Worm (Caenorhabditis elegans): Measurements from ENCODE around the gene gldi-3.

The gldi-3 gene

DNA sequence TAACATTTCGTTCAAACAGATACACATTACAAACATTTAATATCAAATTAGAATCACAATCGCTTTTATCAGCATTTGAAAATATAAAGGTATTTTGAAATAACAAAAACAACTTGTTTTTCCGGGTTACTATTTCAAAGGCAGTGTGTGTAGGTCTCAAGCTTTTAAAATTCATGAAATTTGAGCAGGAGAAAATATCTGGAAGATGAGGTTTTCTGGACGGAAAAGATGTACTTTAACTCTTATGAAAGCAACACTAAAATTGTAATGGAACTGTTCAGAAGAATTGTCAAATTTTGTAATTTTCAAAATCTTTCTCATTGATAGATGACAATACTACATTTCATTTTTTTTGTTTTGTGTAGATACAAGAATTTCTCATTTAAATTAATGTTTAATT lies 21.3 kb downstream of the gldi-3 start:
- peak; percentile 52 for TF ChIP-seq ceh-83 (GFP tag; optimal IDR thresholded peaks at IDR 0.05)
- TF ChIP-seq hlh-1 (tag; optimal IDR thresholded peaks at IDR 0.05), result no peak

DNA sequence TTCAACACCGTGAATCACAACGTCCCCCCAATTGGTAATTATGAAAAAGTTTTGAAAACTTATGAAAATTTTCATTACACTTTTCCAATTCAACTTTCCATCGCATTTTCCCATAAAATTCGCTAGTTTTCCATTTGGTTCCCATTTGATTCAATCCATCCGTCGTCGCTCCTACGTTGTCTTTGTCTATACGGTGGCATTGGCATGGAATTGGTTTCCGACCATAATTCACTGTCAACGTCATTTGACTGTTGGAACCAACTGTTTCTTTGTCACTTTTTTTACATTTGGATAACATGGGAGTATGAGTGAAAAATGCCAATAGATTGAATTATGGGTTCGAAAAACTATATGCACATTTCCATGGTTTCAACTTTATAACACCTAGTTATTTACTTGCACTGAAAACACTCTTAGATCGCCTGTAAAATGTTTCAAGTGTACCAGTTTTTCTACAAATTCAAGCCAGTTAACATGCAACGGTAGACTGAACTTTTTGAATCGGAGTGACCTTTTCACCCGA lies 21.8 kb downstream of the gldi-3 start:
- TF ChIP-seq mls-2 (tag; optimal IDR thresholded peaks at IDR 0.05) (peak; percentile 24), nhr-2 (tag; optimal IDR thresholded peaks at IDR 0.05) (no peak), cnd-1 (tag; optimal IDR thresholded peaks at IDR 0.05) (peak; percentile 22), elt-1 (tag; optimal IDR thresholded peaks at IDR 0.05; ENCODE audit: borderline replicate concordance, insufficient read depth) (no peak), pha-4 (tag; optimal IDR thresholded peaks at IDR 0.05) (no peak), mab-5 (tag; optimal IDR thresholded peaks at IDR 0.05) (no peak), M03D4.4 (tag; optimal IDR thresholded peaks at IDR 0.05) (peak; percentile 23), ces-1 (GFP tag; optimal IDR thresholded peaks at IDR 0.05) (peak; percentile 9), lsy-2 (tag; optimal IDR thresholded peaks at IDR 0.05) (no peak), sptf-1 (tag; optimal IDR thresholded peaks at IDR 0.05) (peak; percentile 35), tbx-8 (GFP tag; optimal IDR thresholded peaks at IDR 0.05) (no peak), ceh-83 (GFP tag; optimal IDR thresholded peaks at IDR 0.05) (peak; percentile 70), blmp-1 (tag; optimal IDR thresholded peaks at IDR 0.05) (no peak), nhr-76 (tag; optimal IDR thresholded peaks at IDR 0.05) (no peak)

DNA sequence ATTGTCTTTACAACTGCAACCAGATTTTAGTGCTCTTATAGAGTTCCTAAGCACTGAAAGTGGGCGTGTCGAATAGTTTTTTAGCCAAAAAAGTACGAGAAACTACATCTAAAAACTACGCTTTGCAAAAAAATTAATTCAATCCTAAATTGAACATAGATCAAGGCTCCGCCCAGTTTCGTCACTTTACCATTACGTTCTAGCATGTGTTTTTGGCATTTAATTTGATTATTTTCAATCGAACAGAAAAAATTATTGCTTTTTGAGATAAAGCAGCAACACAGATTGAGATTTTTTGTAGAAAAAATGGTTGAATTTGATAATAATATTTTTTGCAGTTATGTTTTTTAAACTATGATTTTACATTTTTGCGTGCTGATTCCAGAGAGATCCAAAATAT lies 25.7 kb downstream of the gldi-3 start, which contains the start of gene nlp-82:
TSS of gene nlp-82 (minus strand) at position 101 of the 400 bp plus-strand sequence.
- TF ChIP-seq cnd-1 (tag; optimal IDR thresholded peaks at IDR 0.05) (no peak), ceh-39 (tag; optimal IDR thresholded peaks at IDR 0.05) (no peak), M03D4.4 (tag; optimal IDR thresholded peaks at IDR 0.05) (no peak), pha-4 (tag; optimal IDR thresholded peaks at IDR 0.05) (no peak), lin-32 (GFP tag; optimal IDR thresholded peaks at IDR 0.05) (no peak), tbx-8 (GFP tag; optimal IDR thresholded peaks at IDR 0.05) (no peak), unc-62 (GFP tag; optimal IDR thresholded peaks at IDR 0.05) (no peak), mls-2 (tag; optimal IDR thresholded peaks at IDR 0.05) (no peak), blmp-1 (tag; optimal IDR thresholded peaks at IDR 0.05) (no peak), mab-5 (tag; optimal IDR thresholded peaks at IDR 0.05) (no peak), elt-1 (tag; optimal IDR thresholded peaks at IDR 0.05; ENCODE audit: borderline replicate concordance, insufficient read depth) (no peak), nhr-12 (tag; optimal IDR thresholded peaks at IDR 0.05) (no peak), unc-39 (tag; optimal IDR thresholded peaks at IDR 0.05) (no peak), ham-2 (GFP tag; optimal IDR thresholded peaks at IDR 0.05) (no peak), bed-3 (GFP tag; optimal IDR thresholded peaks at IDR 0.05) (no peak), lin-13 (tag; optimal IDR thresholded peaks at IDR 0.05) (no peak), lsy-2 (tag; optimal IDR thresholded peaks at IDR 0.05) (no peak), drap-1 (GFP tag; optimal IDR thresholded peaks at IDR 0.05) (no peak), nhr-2 (tag; optimal IDR thresholded peaks at IDR 0.05) (no peak)

DNA sequence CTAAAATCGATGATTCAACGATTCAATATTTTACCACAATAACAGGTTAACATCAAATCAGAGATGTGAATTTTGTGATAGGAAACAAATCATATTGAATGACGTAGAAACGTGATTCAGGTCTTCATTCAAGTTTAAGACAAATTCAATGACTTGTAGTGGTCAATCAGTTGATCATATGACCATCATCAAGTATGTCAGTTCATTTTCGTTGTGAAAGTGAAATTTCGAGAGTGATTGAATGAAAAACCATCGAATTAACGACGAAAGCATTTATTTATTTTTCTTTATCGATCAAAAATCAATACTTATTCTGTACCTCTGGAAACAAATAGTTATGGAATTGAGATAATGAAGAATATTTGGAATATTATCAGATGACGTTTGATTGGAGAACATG lies 28.4 kb downstream of the gldi-3 start:
- no peak for TF ChIP-seq ces-1 (GFP tag; optimal IDR thresholded peaks at IDR 0.05)
- no peak for TF ChIP-seq mep-1 (tag; optimal IDR thresholded peaks at IDR 0.05)
- no peak for TF ChIP-seq nhr-28 (tag; optimal IDR thresholded peaks at IDR 0.05)
- TF ChIP-seq ceh-43 (GFP tag; optimal IDR thresholded peaks at IDR 0.05), result no peak
- no peak for TF ChIP-seq ceh-39 (tag; optimal IDR thresholded peaks at IDR 0.05)
- TF ChIP-seq lin-32 (GFP tag; optimal IDR thresholded peaks at IDR 0.05), result no peak
- TF ChIP-seq pha-4 (tag; optimal IDR thresholded peaks at IDR 0.05), result no peak
- no peak for TF ChIP-seq nhr-76 (tag; optimal IDR thresholded peaks at IDR 0.05)

DNA sequence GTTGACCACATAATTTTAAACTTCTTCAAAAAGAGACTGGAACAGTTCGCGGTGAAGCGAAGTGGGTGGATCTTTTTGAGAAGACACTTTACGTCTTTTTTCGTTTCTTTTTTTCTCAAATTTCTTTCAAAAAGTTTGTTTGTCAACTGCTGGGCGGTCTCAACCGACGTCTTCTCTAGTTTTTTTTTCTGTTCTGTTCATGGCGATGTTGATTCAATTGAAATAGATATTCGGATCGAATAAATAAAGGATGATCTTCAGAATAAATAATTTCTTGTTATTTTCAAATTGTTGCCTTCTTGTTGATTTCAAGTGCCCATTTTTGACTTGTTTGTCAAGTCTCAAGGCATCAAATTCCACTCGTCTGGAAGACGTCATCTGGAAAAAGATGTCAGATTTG lies 29.5 kb downstream of the gldi-3 start, which contains the start of gene T26C5.4:
TSS of gene T26C5.4 (minus strand) at position 101 of the 400 bp plus-strand sequence.
- TF ChIP-seq ceh-39 (tag; optimal IDR thresholded peaks at IDR 0.05) (no peak), lin-13 (tag; optimal IDR thresholded peaks at IDR 0.05) (no peak), mab-5 (tag; optimal IDR thresholded peaks at IDR 0.05) (no peak), M03D4.4 (tag; optimal IDR thresholded peaks at IDR 0.05) (no peak), unc-39 (tag; optimal IDR thresholded peaks at IDR 0.05) (no peak), ces-1 (GFP tag; optimal IDR thresholded peaks at IDR 0.05) (no peak), snpc-4 (tag; optimal IDR thresholded peaks at IDR 0.05) (no peak), sem-2 (GFP tag; optimal IDR thresholded peaks at IDR 0.05) (no peak), hlh-1 (tag; optimal IDR thresholded peaks at IDR 0.05) (no peak), elt-1 (tag; optimal IDR thresholded peaks at IDR 0.05; ENCODE audit: borderline replicate concordance, insufficient read depth) (no peak), mls-2 (tag; optimal IDR thresholded peaks at IDR 0.05) (no peak), nhr-2 (tag; optimal IDR thresholded peaks at IDR 0.05) (no peak)

All from whole organism, mixed stage, embryonic.